Fruit fly (Drosophila melanogaster) whole organism, embryonic: ENCODE data around the gene Sk2.

Experiments
- Bteb2 ChIP-seq: fragments of 200-800 bp; sonication (Bioruptor generic); optimal IDR thresholded peaks from 2 replicates; lab custom pipeline; 2016; ENCODE audit warnings: missing biosample characterization, missing genetic modification characterization
- C15 ChIP-seq: fragments of 200-800 bp; sonication (Bioruptor generic); IDR thresholded peaks from 3 replicates; pipeline ENCODE4 v1.3.6; 2022; ENCODE audit warnings: missing biosample characterization, missing genetic modification characterization
- CG10431 ChIP-seq: fragments of 200-800 bp; sonication (Bioruptor generic); optimal IDR thresholded peaks from 3 replicates; lab custom pipeline; 2018; ENCODE audit warnings: missing biosample characterization, mild to moderate bottlenecking, missing genetic modification characterization
- CG12104 ChIP-seq: fragments of 200-800 bp; sonication (Bioruptor generic); optimal IDR thresholded peaks from 3 replicates; lab custom pipeline; 2016; ENCODE audit warnings: missing biosample characterization, missing genetic modification characterization
- CG12155 ChIP-seq: fragments of 200-800 bp; sonication (Bioruptor generic); optimal IDR thresholded peaks from 3 replicates; lab custom pipeline; 2016; ENCODE audit warnings: missing biosample characterization, missing genetic modification characterization
- CG12219 ChIP-seq: fragments of 200-800 bp; sonication (Bioruptor generic); optimal IDR thresholded peaks from 3 replicates; lab custom pipeline; 2018; ENCODE audit warnings: missing biosample characterization, mild to moderate bottlenecking, missing genetic modification characterization
- CG12744 ChIP-seq: fragments of 200-800 bp; sonication (Bioruptor generic); optimal IDR thresholded peaks from 2 replicates; lab custom pipeline; 2016; ENCODE audit warnings: missing biosample characterization, missing genetic modification characterization
- CG12769 ChIP-seq: fragments of 200-800 bp; sonication (Bioruptor generic); optimal IDR thresholded peaks from 2 replicates; lab custom pipeline; 2019; ENCODE audit warnings: missing biosample characterization, mild to moderate bottlenecking, missing genetic modification characterization, moderate library complexity
- CG12942 ChIP-seq: fragments of 200-800 bp; sonication (Bioruptor generic); optimal IDR thresholded peaks from 3 replicates; lab custom pipeline; 2016; ENCODE audit warnings: missing biosample characterization, missing genetic modification characterization
- CG16779 ChIP-seq: fragments of 200-800 bp; sonication (Bioruptor generic); IDR thresholded peaks from 2 replicates; pipeline ENCODE4 v1.3.6; 2022; ENCODE audit warnings: missing biosample characterization, missing genetic modification characterization
- CG18262 ChIP-seq: fragments of 200-800 bp; optimal IDR thresholded peaks from 3 replicates; lab custom pipeline; 2019; ENCODE audit warnings: missing biosample characterization, mild to moderate bottlenecking, missing genetic modification characterization, moderate library complexity
- CG18599 ChIP-seq: fragments of 200-800 bp; sonication (Bioruptor generic); optimal IDR thresholded peaks from 3 replicates; lab custom pipeline; 2017; ENCODE audit warnings: missing biosample characterization, missing genetic modification characterization, mild to moderate bottlenecking, moderate library complexity, missing genetic modification reagents
- CG2129 ChIP-seq: fragments of 200-800 bp; sonication (Bioruptor generic); IDR thresholded peaks from 2 replicates; pipeline ENCODE4 v1.3.6; 2022; ENCODE audit warnings: missing biosample characterization, missing genetic modification characterization; ENCODE audit not compliant: partially characterized antibody
- CG2875 ChIP-seq: fragments of 200-800 bp; sonication (Bioruptor generic); optimal IDR thresholded peaks from 2 replicates; lab custom pipeline; 2017; ENCODE audit warnings: missing biosample characterization, mild to moderate bottlenecking, missing genetic modification characterization, missing genetic modification reagents
- CG30020 ChIP-seq: fragments of 200-800 bp; optimal IDR thresholded peaks from 2 replicates; lab custom pipeline; 2019; ENCODE audit warnings: missing biosample characterization, mild to moderate bottlenecking, missing genetic modification characterization, moderate library complexity
- CG34422 ChIP-seq: fragments of 200-800 bp; sonication (Bioruptor generic); IDR thresholded peaks from 3 replicates; pipeline ENCODE4 v1.3.6; 2022; ENCODE audit warnings: missing biosample characterization, missing genetic modification characterization
- CG4360 ChIP-seq: fragments of 200-800 bp; sonication (Bioruptor generic); IDR thresholded peaks from 2 replicates; pipeline ENCODE4 v1.3.6; 2022; ENCODE audit warnings: missing biosample characterization, missing genetic modification characterization
- CG5180 ChIP-seq: fragments of 200-800 bp; sonication (Bioruptor generic); optimal IDR thresholded peaks from 3 replicates; lab custom pipeline; 2017; ENCODE audit warnings: missing biosample characterization, missing genetic modification characterization, mild to moderate bottlenecking, moderate library complexity, missing genetic modification reagents
- CG6654 ChIP-seq: fragments of 200-800 bp; sonication (Bioruptor generic); optimal IDR thresholded peaks from 2 replicates; lab custom pipeline; 2017; ENCODE audit warnings: missing biosample characterization, mild to moderate bottlenecking, missing genetic modification characterization
- CG7745 ChIP-seq: fragments of 200-800 bp; sonication (Bioruptor generic); optimal IDR thresholded peaks from 2 replicates; lab custom pipeline; 2018; ENCODE audit warnings: missing biosample characterization, mild to moderate bottlenecking, missing genetic modification characterization, moderate library complexity
- CG8388 ChIP-seq: fragments of 200-800 bp; sonication (Bioruptor generic); optimal IDR thresholded peaks from 2 replicates; lab custom pipeline; 2019; ENCODE audit warnings: missing biosample characterization, mild to moderate bottlenecking, missing genetic modification characterization, moderate library complexity
- CG9609 ChIP-seq: fragments of 200-800 bp; sonication (Bioruptor generic); optimal IDR thresholded peaks from 3 replicates; lab custom pipeline; 2016; ENCODE audit warnings: missing biosample characterization, missing genetic modification characterization
- CG9932 ChIP-seq: fragments of 200-800 bp; sonication (Bioruptor generic); IDR thresholded peaks from 2 replicates; pipeline ENCODE4 v1.3.6; 2022; ENCODE audit warnings: missing biosample characterization, missing genetic modification characterization
- Gsc ChIP-seq: fragments of 200-800 bp; sonication (Bioruptor generic); IDR thresholded peaks from 2 replicates; pipeline ENCODE4 v1.3.6; 2022; ENCODE audit warnings: missing biosample characterization, missing genetic modification characterization
- H2.0 ChIP-seq: fragments of 200-800 bp; sonication (Bioruptor generic); IDR thresholded peaks from 2 replicates; pipeline ENCODE4 v1.3.6; 2022; ENCODE audit warnings: missing biosample characterization, missing genetic modification characterization
- HHEX ChIP-seq: fragments of 200-800 bp; sonication (Bioruptor generic); optimal IDR thresholded peaks from 3 replicates; lab custom pipeline; 2017; ENCODE audit warnings: missing biosample characterization, mild to moderate bottlenecking, missing genetic modification characterization, missing genetic modification reagents
- HmgZ ChIP-seq: fragments of 200-800 bp; sonication (Bioruptor generic); optimal IDR thresholded peaks from 2 replicates; lab custom pipeline; 2018; ENCODE audit warnings: missing biosample characterization, mild to moderate bottlenecking, missing genetic modification characterization
- Hr51 ChIP-seq, 2 experiments: fragments of 200-800 bp; sonication (Bioruptor generic); optimal IDR thresholded peaks; 2 replicates in 1 of 2; 3 replicates in 1 of 2; lab custom pipeline; 2016 to 2018; ENCODE audit warnings: missing biosample characterization in 2 of 2, missing genetic modification characterization in 2 of 2, mild to moderate bottlenecking in 1 of 2, moderate library complexity in 1 of 2
- Hsf ChIP-seq: fragments of 200-800 bp; sonication (Bioruptor generic); optimal IDR thresholded peaks from 3 replicates; lab custom pipeline; 2016; ENCODE audit warnings: missing biosample characterization, missing genetic modification characterization
- Max ChIP-seq: fragments of 200-800 bp; sonication (Bioruptor generic); optimal IDR thresholded peaks from 2 replicates; lab custom pipeline; 2016; ENCODE audit warnings: missing biosample characterization, mild to moderate bottlenecking, missing genetic modification characterization
- NC2α ChIP-seq: fragments of 200-800 bp; sonication (Bioruptor generic); optimal IDR thresholded peaks from 2 replicates; lab custom pipeline; 2016; ENCODE audit warnings: missing biosample characterization, missing genetic modification characterization
- Nf-YC ChIP-seq: fragments of 200-800 bp; optimal IDR thresholded peaks from 3 replicates; lab custom pipeline; 2019; ENCODE audit warnings: missing biosample characterization, mild to moderate bottlenecking, missing genetic modification characterization, moderate library complexity
- PHDP ChIP-seq: fragments of 200-800 bp; sonication (Bioruptor generic); optimal IDR thresholded peaks from 3 replicates; lab custom pipeline; 2018; ENCODE audit warnings: missing biosample characterization, mild to moderate bottlenecking, missing genetic modification characterization, moderate library complexity
- Xbp1 ChIP-seq: fragments of 200-800 bp; sonication (Bioruptor generic); optimal IDR thresholded peaks from 3 replicates; lab custom pipeline; 2016; ENCODE audit warnings: missing biosample characterization, mild to moderate bottlenecking, missing genetic modification characterization
- ac ChIP-seq: fragments of 200-800 bp; sonication (Bioruptor generic); optimal IDR thresholded peaks from 3 replicates; lab custom pipeline; 2017; ENCODE audit warnings: missing biosample characterization, mild to moderate bottlenecking, missing genetic modification characterization
- az2 ChIP-seq: fragments of 200-800 bp; sonication (Bioruptor generic); optimal IDR thresholded peaks from 3 replicates; lab custom pipeline; 2016; ENCODE audit warnings: missing biosample characterization, missing genetic modification characterization
- dysf ChIP-seq: fragments of 200-800 bp; sonication (Bioruptor generic); IDR thresholded peaks from 3 replicates; pipeline ENCODE4 v1.3.6; 2022; ENCODE audit warnings: missing biosample characterization, missing genetic modification characterization
- hkb ChIP-seq, 2 experiments: fragments of 200-800 bp in 1 of 2; fragments of >200 bp in 1 of 2; sonication (Bioruptor generic) in 1 of 2; IDR thresholded peaks in 1 of 2; optimal IDR thresholded peaks in 1 of 2; 2 replicates each; pipeline versions ENCODE4 v1.3.6 to Lab custom; 2017 to 2022; ENCODE audit warnings: missing biosample characterization in 1 of 2, missing genetic modification characterization in 1 of 2
- knrl ChIP-seq: fragments of 200-800 bp; sonication (Bioruptor generic); IDR thresholded peaks from 3 replicates; pipeline ENCODE4 v1.3.6; 2022; ENCODE audit warnings: missing biosample characterization, missing genetic modification characterization; ENCODE audit not compliant: partially characterized antibody
- lola ChIP-seq, 3 experiments: fragments of >200 bp in 2 of 3; fragments of 200-800 bp in 1 of 3; sonication (Bioruptor generic) in 1 of 3; optimal IDR thresholded peaks; 2 replicates each; lab custom pipeline; 2017 to 2019; ENCODE audit warnings: missing biosample characterization in 3 of 3, missing genetic modification characterization in 3 of 3, mild to moderate bottlenecking in 1 of 3, moderate library complexity in 1 of 3
- lov ChIP-seq, 2 experiments: fragments of 200-800 bp in 1 of 2; fragments of >200 bp in 1 of 2; sonication (Bioruptor generic) in 1 of 2; IDR thresholded peaks in 1 of 2; optimal IDR thresholded peaks in 1 of 2; 2 replicates in 1 of 2; 3 replicates in 1 of 2; pipeline versions ENCODE4 v1.3.6 to Lab custom; 2017 to 2022; ENCODE audit warnings: missing biosample characterization in 1 of 2, missing genetic modification characterization in 1 of 2
- org-1 ChIP-seq: fragments of 200-800 bp; sonication (Bioruptor generic); optimal IDR thresholded peaks from 2 replicates; lab custom pipeline; 2017; ENCODE audit warnings: missing biosample characterization, missing genetic modification characterization
- pfk ChIP-seq: fragments of 200-800 bp; sonication (Bioruptor generic); optimal IDR thresholded peaks from 2 replicates; lab custom pipeline; 2018; ENCODE audit warnings: missing biosample characterization, mild to moderate bottlenecking, missing genetic modification characterization, moderate library complexity
- pros ChIP-seq: fragments of 200-800 bp; sonication (Bioruptor generic); optimal IDR thresholded peaks from 3 replicates; lab custom pipeline; 2019; ENCODE audit warnings: missing biosample characterization, mild to moderate bottlenecking, missing genetic modification characterization, moderate library complexity
- psq ChIP-seq: fragments of 200-800 bp; sonication (Bioruptor generic); optimal IDR thresholded peaks from 2 replicates; lab custom pipeline; 2017; ENCODE audit warnings: missing biosample characterization, missing genetic modification characterization
- ro ChIP-seq: fragments of 200-800 bp; sonication (Bioruptor generic); IDR thresholded peaks from 2 replicates; pipeline ENCODE4 v1.3.6; 2022; ENCODE audit warnings: missing biosample characterization, missing genetic modification characterization
- sob ChIP-seq: fragments of 200-800 bp; sonication (Bioruptor generic); IDR thresholded peaks from 2 replicates; pipeline ENCODE4 v1.3.6; 2022; ENCODE audit warnings: missing biosample characterization, missing genetic modification characterization
- tx ChIP-seq: fragments of 200-800 bp; sonication (Bioruptor generic); optimal IDR thresholded peaks from 2 replicates; lab custom pipeline; 2016; ENCODE audit warnings: missing biosample characterization, missing genetic modification characterization

Sk2 gene

DNA sequence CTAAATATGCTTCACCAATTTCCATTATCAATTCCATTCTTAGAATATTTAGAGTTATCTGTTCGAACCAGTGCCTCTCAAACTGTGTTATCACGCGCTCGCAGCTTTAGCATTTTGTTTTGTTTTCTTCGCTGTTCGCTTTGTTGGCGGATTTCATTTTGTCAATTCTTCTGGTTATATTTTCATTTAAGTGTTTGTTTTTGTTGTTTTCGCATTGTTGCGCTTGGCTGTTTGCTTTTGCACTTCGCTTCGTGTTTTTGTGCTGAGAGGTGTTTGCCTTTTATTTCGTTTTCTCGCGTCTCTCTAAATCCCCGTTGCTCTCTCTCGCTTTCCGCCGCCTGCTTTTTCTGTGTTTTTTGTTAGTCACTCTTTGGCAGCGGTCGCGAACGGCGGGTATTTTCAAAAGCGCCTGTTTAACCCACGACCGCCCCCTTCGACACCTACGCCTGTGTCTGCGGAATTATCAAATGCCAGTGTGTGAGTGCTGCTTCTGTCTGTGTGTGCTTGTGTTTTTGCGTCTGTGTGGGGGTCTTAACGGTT is 30.8 kb downstream of the Sk2 start (continued):
- TF ChIP-seq CG8388 (GFP tag; lab: Kevin White, UChicago) (no peak), HmgZ (tag; lab: Kevin White, UChicago) (peak; percentile 78), CG16779 (GFP tag; lab: Robert Waterston, UW) (no peak), hkb (optimal IDR thresholded peaks at IDR 0.05; lab: Kevin White, UChicago) (no peak), hkb (GFP tag; IDR thresholded peaks at IDR 0.05; lab: Robert Waterston, UW) (peak; percentile 59), lola (GFP tag; optimal IDR thresholded peaks at IDR 0.05; lab: Kevin White, UChicago) (peak in 1 of 3 experiments; percentile 31), Xbp1 (GFP tag; lab: Kevin White, UChicago) (peak; percentile 4), CG7745 (tag; lab: Kevin White, UChicago) (no peak), pfk (peak; percentile 32), ac (no peak), psq (GFP tag; lab: Kevin White, UChicago) (peak; percentile 63), CG12104 (no peak), org-1 (GFP tag; lab: Kevin White, UChicago) (peak; percentile 39), CG12769 (tag; lab: Kevin White, UChicago) (peak; percentile 87), CG4360 (GFP tag; lab: Robert Waterston, UW) (no peak), CG6654 (GFP tag; lab: Kevin White, UChicago) (peak; percentile 95), Max (GFP tag; lab: Kevin White, UChicago) (no peak), sob (GFP tag; lab: Robert Waterston, UW) (peak; percentile 58; the same call in 1 of the 2 replicates), Hr51 (GFP tag; optimal IDR thresholded peaks at IDR 0.05; lab: Kevin White, UChicago) (no peak), CG30020 (tag; lab: Kevin White, UChicago) (no peak), CG12219 (GFP tag; lab: Kevin White, UChicago) (no peak), ro (GFP tag; lab: Robert Waterston, UW) (no peak), NC2α (GFP tag; lab: Kevin White, UChicago) (no peak), CG10431 (GFP tag; lab: Kevin White, UChicago) (no peak), CG18599 (GFP tag; lab: Kevin White, UChicago) (peak; percentile 59), Nf-YC (tag; lab: Kevin White, UChicago) (peak; percentile 30), CG9932 (peak; percentile 69), CG2875 (GFP tag; lab: Kevin White, UChicago) (no peak), CG12155 (peak; percentile 3), CG12942 (no peak), az2 (GFP tag; lab: Kevin White, UChicago) (no peak), Gsc (GFP tag; lab: Robert Waterston, UW) (no peak), Hsf (GFP tag; lab: Kevin White, UChicago) (no peak), H2.0 (GFP tag; lab: Robert Waterston, UW) (no peak), dysf (GFP tag; lab: Robert Waterston, UW) (peak; percentile 54; the same call in 1 of the 3 replicates), PHDP (tag; lab: Kevin White, UChicago) (peak; percentile 29), C15 (GFP tag; lab: Robert Waterston, UW) (no peak), HHEX (GFP tag; lab: Kevin White, UChicago) (peak; percentile 25), CG2129 (no peak), pros (peak; percentile 39), Bteb2 (GFP tag; lab: Kevin White, UChicago) (no peak), lov (optimal IDR thresholded peaks at IDR 0.05; lab: Kevin White, UChicago) (no peak), lov (GFP tag; IDR thresholded peaks at IDR 0.05; lab: Robert Waterston, UW) (peak; percentile 73; the same call in 1 of the 3 replicates), tx (no peak), knrl (GFP tag; lab: Robert Waterston, UW) (peak; percentile 36; the same call in 1 of the 3 replicates), CG5180 (peak; percentile 81), CG9609 (GFP tag; lab: Kevin White, UChicago) (no peak), CG12744 (GFP tag; lab: Kevin White, UChicago) (peak; percentile 4), CG34422 (GFP tag; lab: Robert Waterston, UW) (peak; percentile 40; the same call in 1 of the 3 replicates), CG18262 (tag; lab: Kevin White, UChicago) (no peak)
